Fruit fly (Drosophila melanogaster): ENCODE results near the gene RPA2.
A peak's percentile ranks its signal among the peaks of the same experiment; 100 is the strongest.

The RPA2 gene

DNA sequence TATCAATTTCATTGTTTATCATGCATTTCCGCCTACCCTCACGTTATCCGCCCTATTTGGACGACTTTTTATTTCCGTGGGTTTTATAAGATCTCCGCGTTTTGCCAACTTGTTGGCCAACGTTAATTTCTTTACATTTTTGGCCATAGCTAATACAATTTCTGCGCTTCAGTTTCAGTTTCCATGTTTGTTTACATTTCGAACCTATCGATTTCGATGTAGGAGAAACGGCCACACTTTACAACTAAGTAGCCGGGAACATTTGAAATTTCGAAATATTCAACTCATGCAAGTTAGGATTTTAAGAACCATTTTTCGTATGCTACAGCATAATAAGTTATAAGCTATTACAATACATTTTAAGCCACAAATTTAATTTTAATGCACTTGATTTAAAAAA is 1.7 kb upstream of the RPA2 start, which contains the start of gene Nthl1 (continued):
- TF ChIP-seq CG8281 (tag; optimal IDR thresholded peaks at IDR 0.05) (peak; percentile 91), Hey (tag; optimal IDR thresholded peaks at IDR 0.05) (no peak), stwl (tag; optimal IDR thresholded peaks at IDR 0.05) (peak; percentile 21), CG1832 (GFP tag; optimal IDR thresholded peaks at IDR 0.05) (no peak), gsb-n (tag; optimal IDR thresholded peaks at IDR 0.05) (peak; percentile 35), Nf-YB (GFP tag; optimal IDR thresholded peaks at IDR 0.05) (no peak), E2f2 (GFP tag; IDR thresholded peaks at IDR 0.05) (peak; percentile 95), CG10654 (GFP tag; optimal IDR thresholded peaks at IDR 0.05) (no peak), CG1647 (GFP tag; optimal IDR thresholded peaks at IDR 0.05) (no peak), TFAM (GFP tag; optimal IDR thresholded peaks at IDR 0.05) (no peak), zfh1 (GFP tag; IDR thresholded peaks at IDR 0.05) (no peak), Med (GFP tag) (no peak), CG2116 (GFP tag; optimal IDR thresholded peaks at IDR 0.05) (peak; percentile 44), lab (GFP tag; optimal IDR thresholded peaks at IDR 0.05) (no peak), CG15479 (GFP tag; optimal IDR thresholded peaks at IDR 0.05) (no peak), twi (tag; optimal IDR thresholded peaks at IDR 0.05) (no peak), CG13287 (GFP tag; IDR thresholded peaks at IDR 0.05; ENCODE audit: partially characterized antibody) (peak; percentile 35), BEAF-32 (GFP tag; optimal IDR thresholded peaks at IDR 0.05) (peak; percentile 51), fd64A (GFP tag; optimal IDR thresholded peaks at IDR 0.05) (no peak), CG12769 (tag; optimal IDR thresholded peaks at IDR 0.05) (no peak), Sry-δ (GFP tag; optimal IDR thresholded peaks at IDR 0.05) (peak; percentile 40), cwo (GFP tag; optimal IDR thresholded peaks at IDR 0.05) (no peak), CG10979 (tag; optimal IDR thresholded peaks at IDR 0.05) (no peak), ssp (GFP tag; IDR thresholded peaks at IDR 0.05) (no peak), NC2α (GFP tag; optimal IDR thresholded peaks at IDR 0.05) (no peak), zf30C (GFP tag; optimal IDR thresholded peaks at IDR 0.05) (no peak), Bgb (GFP tag; IDR thresholded peaks at IDR 0.05; ENCODE audit: partially characterized antibody) (0 out of 2 replicates have a peak, but pooled peaks have one; percentile 32), sens (GFP tag) (peak; percentile 28), CG14667 (GFP tag; IDR thresholded peaks at IDR 0.05) (no peak), CG16813 (GFP tag; IDR thresholded peaks at IDR 0.05; ENCODE audit: partially characterized antibody) (0 out of 3 replicates have a peak, but pooled peaks have one; percentile 29), trh (GFP tag; optimal IDR thresholded peaks at IDR 0.05) (no peak), Oli (tag; optimal IDR thresholded peaks at IDR 0.05) (no peak), CG3847 (GFP tag; IDR thresholded peaks at IDR 0.05) (no peak), pita (GFP tag; optimal IDR thresholded peaks at IDR 0.05) (peak; percentile 25), CG15601 (tag; optimal IDR thresholded peaks at IDR 0.05) (no peak), Sry-β (GFP tag; optimal IDR thresholded peaks at IDR 0.05) (no peak), CG18262 (tag; optimal IDR thresholded peaks at IDR 0.05) (no peak), ab (GFP tag; optimal IDR thresholded peaks at IDR 0.05) (no peak), ken (GFP tag; IDR thresholded peaks at IDR 0.05) (no peak), CG12155 (GFP tag; optimal IDR thresholded peaks at IDR 0.05) (no peak), CG3726 (GFP tag; IDR thresholded peaks at IDR 0.05) (no peak), btn (GFP tag; optimal IDR thresholded peaks at IDR 0.05) (no peak), jumu (GFP tag; optimal IDR thresholded peaks at IDR 0.05) (no peak), lmd (GFP tag; IDR thresholded peaks at IDR 0.05) (no peak), sisA (GFP tag; IDR thresholded peaks at IDR 0.05) (no peak), Trl (optimal IDR thresholded peaks at IDR 0.05) (no peak), Trl (GFP tag; optimal IDR thresholded peaks at IDR 0.05) (no peak), MBD-R2 (GFP tag; IDR thresholded peaks at IDR 0.05) (0 out of 2 replicates have a peak, but pooled peaks have one; percentile 27), chif (GFP tag; optimal IDR thresholded peaks at IDR 0.05) (no peak), ara (GFP tag; IDR thresholded peaks at IDR 0.05) (no peak), CG9797 (GFP tag; optimal IDR thresholded peaks at IDR 0.05) (peak; percentile 55), CG34422 (GFP tag; IDR thresholded peaks at IDR 0.05) (no peak)
